Worm (Caenorhabditis elegans): ENCODE data around the gene hgrs-1.

ce11 chrIV:8236502-8236901, 30.7 kb upstream of the hgrs-1 start, which contains the start of gene nhr-66:
- no peak for TF ChIP-seq F49E8.2 (tag; optimal IDR thresholded peaks at IDR 0.05; ENCODE audit: insufficient read depth)
- no peak for TF ChIP-seq F22D6.2 (tag; optimal IDR thresholded peaks at IDR 0.05)
- no peak for TF ChIP-seq let-526 (GFP tag; IDR thresholded peaks at IDR 0.05)
